Worm (Caenorhabditis elegans) whole organism, midembryonic: ENCODE results near the gene acox-1.5.

Experiments
- cog-1 ChIP-seq: sonication (generic microtip); optimal IDR thresholded peaks from 2 replicates; lab custom pipeline; 2016; ENCODE audit warnings: missing genetic modification characterization, missing compliant biosample characterization
- flt-1 ChIP-seq: fragments of 200-800 bp; sonication (Bioruptor generic); IDR thresholded peaks from 2 replicates; pipeline ENCODE4 v1.3.6; 2022; ENCODE audit warnings: missing genetic modification characterization, missing compliant biosample characterization
- med-1 ChIP-seq: sonication (generic microtip); optimal IDR thresholded peaks from 2 replicates; lab custom pipeline; 2017; ENCODE audit warnings: missing genetic modification characterization, mild to moderate bottlenecking, missing compliant biosample characterization, antibody characterized with exemption, missing genetic modification reagents; ENCODE audit not compliant: insufficient read depth
- tab-1 ChIP-seq: fragments of 200-800 bp; sonication (Bioruptor generic); IDR thresholded peaks from 2 replicates; pipeline ENCODE4 v1.3.6; 2022; ENCODE audit warnings: missing genetic modification characterization, missing compliant biosample characterization
- ztf-29 ChIP-seq: fragments of 200-800 bp; sonication (Bioruptor generic); IDR thresholded peaks from 2 replicates; pipeline ENCODE4 v1.3.6; 2022; ENCODE audit warnings: missing genetic modification reagents, missing genetic modification characterization, missing compliant biosample characterization

- no peak for TF ChIP-seq med-1
- no peak for TF ChIP-seq tab-1 (GFP tag; lab: Robert Waterston, UW)
- no peak for TF ChIP-seq ztf-29 (GFP tag; lab: Robert Waterston, UW)
- no peak for TF ChIP-seq cog-1
- TF ChIP-seq flt-1 (GFP tag; lab: Robert Waterston, UW) = no peak
Observed at ce11 chrIII:9582240-9582639, 9.8 kb downstream of the acox-1.5 start, which contains the start of gene C48B4.3.
